Worm (Caenorhabditis elegans) whole organism, late embryonic: ENCODE measurements around the gene pat-12.

Experiments used
- ama-1 ChIP-seq: fragments of 150-350 bp; optimal IDR thresholded peaks from 2 replicates; lab custom pipeline; 2014
- ceh-14 ChIP-seq: sonication (generic microtip); optimal IDR thresholded peaks from 2 replicates; lab custom pipeline; 2016; ENCODE audit warnings: missing genotype, missing genetic modification characterization, missing compliant biosample characterization
- dve-1 ChIP-seq: sonication (generic microtip); optimal IDR thresholded peaks from 2 replicates; lab custom pipeline; 2017; ENCODE audit warnings: antibody characterized with exemption, mild to moderate bottlenecking, missing genetic modification characterization, missing compliant biosample characterization
- eyg-1 ChIP-seq: sonication (generic microtip); optimal IDR thresholded peaks from 2 replicates; lab custom pipeline; 2016; ENCODE audit warnings: missing genotype, missing genetic modification characterization, missing compliant biosample characterization
- fkh-10 ChIP-seq: fragments of 150-350 bp; optimal IDR thresholded peaks from 2 replicates; lab custom pipeline; 2014; ENCODE audit warnings: missing biosample characterization, missing genetic modification reagents, missing genetic modification characterization
- lin-11 ChIP-seq: fragments of 200-800 bp; sonication (Bioruptor generic); optimal IDR thresholded peaks from 2 replicates; lab custom pipeline; 2018; ENCODE audit warnings: mild to moderate bottlenecking, missing genetic modification characterization, missing compliant biosample characterization
- npax-4 ChIP-seq: sonication (generic microtip); optimal IDR thresholded peaks from 2 replicates; lab custom pipeline; 2016; ENCODE audit warnings: missing genetic modification characterization, missing compliant biosample characterization
- pax-1 ChIP-seq: fragments of 150-350 bp; optimal IDR thresholded peaks from 2 replicates; lab custom pipeline; 2014; ENCODE audit warnings: missing biosample characterization, missing genetic modification characterization
- pha-4 ChIP-seq: fragments of 150-350 bp; optimal IDR thresholded peaks from 2 replicates; lab custom pipeline; 2018; ENCODE audit warnings: missing biosample characterization, missing genetic modification reagents, missing genetic modification characterization
- unc-3 ChIP-seq, 2 experiments: fragments of 200-800 bp in 1 of 2; sonication (Bioruptor generic) in 1 of 2; sonication (generic microtip) in 1 of 2; conservative IDR thresholded peaks in 1 of 2; optimal IDR thresholded peaks in 1 of 2; 2 replicates each; pipeline versions ENCODE4 v1.3.6 to Lab custom; 2016 to 2022; ENCODE audit warnings: missing compliant biosample characterization in 2 of 2, missing genetic modification characterization in 2 of 2, missing genetic modification reagents in 1 of 2
- unc-55 ChIP-seq: sonication (generic microtip); optimal IDR thresholded peaks from 2 replicates; lab custom pipeline; 2017; ENCODE audit warnings: missing biosample characterization, missing genetic modification reagents, missing genetic modification characterization

ce11 chrIII:793595-793994, 41.4 kb upstream of the pat-12 start, which contains the start of gene snt-2:
- TF ChIP-seq unc-3 (GFP tag; conservative IDR thresholded peaks at IDR 0.05; lab: Robert Waterston, UW) = no peak
- TF ChIP-seq unc-3 (tag; optimal IDR thresholded peaks at IDR 0.05; lab: Kevin White, UChicago) = no peak
- TF ChIP-seq lin-11 (tag; lab: Kevin White, UChicago) = no peak
- no peak for TF ChIP-seq eyg-1
- no peak for TF ChIP-seq ceh-14 (tag; lab: Kevin White, UChicago)
- TF ChIP-seq unc-55 = no peak
- peak; percentile 19 for TF ChIP-seq pax-1 (tag; lab: Kevin White, UChicago)
- no peak for TF ChIP-seq ama-1
- TF ChIP-seq fkh-10 (GFP tag; lab: Kevin White, UChicago) = no peak
- no peak for TF ChIP-seq dve-1 (tag; lab: Kevin White, UChicago)
- TF ChIP-seq npax-4 (tag; lab: Kevin White, UChicago) = no peak
- TF ChIP-seq pha-4 (tag; lab: Kevin White, UChicago) = no peak
